Worm (Caenorhabditis elegans) whole organism, young adult: ENCODE measurements around the gene C49G7.7.

Experiments used
- D2030.7 ChIP-seq: fragments of 200-800 bp; sonication (Bioruptor generic); IDR thresholded peaks from 2 replicates; pipeline ENCODE4 v1.3.6; 2022; ENCODE audit warnings: missing genetic modification reagents, missing genetic modification characterization, missing compliant biosample characterization
- dpl-1 ChIP-seq: fragments of 150-350 bp; optimal IDR thresholded peaks from 2 replicates; lab custom pipeline; 2014; ENCODE audit warnings: missing biosample characterization, missing genetic modification reagents, missing genetic modification characterization
- ets-4 ChIP-seq: fragments of 200-800 bp; sonication (Bioruptor generic); optimal IDR thresholded peaks from 2 replicates; lab custom pipeline; 2018; ENCODE audit warnings: mild to moderate bottlenecking, missing genetic modification characterization, missing compliant biosample characterization
- lsy-27 ChIP-seq: sonication (generic microtip); optimal IDR thresholded peaks from 2 replicates; lab custom pipeline; 2017; ENCODE audit warnings: missing genetic modification characterization, mild to moderate bottlenecking, missing compliant biosample characterization, antibody characterized with exemption, missing genotype, borderline replicate concordance; ENCODE audit not compliant: insufficient read depth
- snpc-1.1 ChIP-seq: sonication (generic microtip); optimal IDR thresholded peaks from 2 replicates; lab custom pipeline; 2017; ENCODE audit warnings: missing genetic modification characterization, mild to moderate bottlenecking, missing compliant biosample characterization, antibody characterized with exemption, moderate library complexity, missing genotype, missing genetic modification reagents; ENCODE audit not compliant: insufficient read depth
- unc-130 ChIP-seq: sonication (generic microtip); optimal IDR thresholded peaks from 2 replicates; lab custom pipeline; 2016; ENCODE audit warnings: missing genetic modification reagents, missing genetic modification characterization, missing compliant biosample characterization

DNA sequence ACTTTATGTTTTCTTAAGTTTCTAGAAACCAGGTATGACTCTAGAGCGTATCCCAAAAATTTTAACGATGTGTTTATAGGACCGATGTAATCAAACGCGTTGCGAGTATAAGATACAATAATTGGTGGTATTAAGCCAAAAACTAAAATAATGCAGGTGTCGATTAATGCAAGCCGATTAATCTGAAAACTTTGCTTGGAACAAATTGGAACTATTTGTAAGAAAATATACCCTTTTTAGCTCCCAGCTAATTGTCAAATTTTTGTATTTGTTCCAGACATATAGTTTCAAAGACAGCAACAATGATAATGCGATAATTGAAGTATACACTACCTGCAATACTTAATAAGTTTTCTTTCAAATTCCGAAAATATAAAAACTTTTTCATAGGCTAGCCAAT, 47.0 kb downstream of the C49G7.7 start, which contains the start of gene srh-211:
- TF ChIP-seq D2030.7 (no peak), unc-130 (GFP tag; lab: Kevin White, UChicago) (no peak), dpl-1 (GFP tag; lab: Kevin White, UChicago) (no peak), snpc-1.1 (tag; lab: Kevin White, UChicago) (no peak), ets-4 (GFP tag; lab: Kevin White, UChicago) (no peak), lsy-27 (tag; lab: Kevin White, UChicago) (no peak)
